Worm (Caenorhabditis elegans) whole organism, young adult: Measurements from ENCODE around the gene sri-47.

Experiments
- F23B12.7 ChIP-seq: sonication (generic microtip); optimal IDR thresholded peaks from 2 replicates; lab custom pipeline; 2017; ENCODE audit warnings: missing genetic modification characterization, mild to moderate bottlenecking, missing compliant biosample characterization, antibody characterized with exemption, moderate library complexity; ENCODE audit not compliant: insufficient read depth
- F57C9.4 ChIP-seq: sonication (generic microtip); optimal IDR thresholded peaks from 2 replicates; lab custom pipeline; 2017; ENCODE audit warnings: mild to moderate bottlenecking, missing genetic modification characterization, missing compliant biosample characterization
- T07F8.4 ChIP-seq: sonication (generic microtip); optimal IDR thresholded peaks from 2 replicates; lab custom pipeline; 2016; ENCODE audit warnings: mild to moderate bottlenecking, missing genetic modification characterization, moderate library complexity, missing compliant biosample characterization
- ama-1 ChIP-seq, 3 experiments: fragments of 150-350 bp in 1 of 3; sonication (generic microtip) in 2 of 3; optimal IDR thresholded peaks; 2 replicates each; lab custom pipeline; 2014 to 2018; ENCODE audit warnings: missing biosample characterization in 2 of 3, missing genetic modification characterization in 2 of 3, missing genetic modification reagents in 2 of 3
- ets-4 ChIP-seq: fragments of 200-800 bp; sonication (Bioruptor generic); optimal IDR thresholded peaks from 2 replicates; lab custom pipeline; 2018; ENCODE audit warnings: mild to moderate bottlenecking, missing genetic modification characterization, missing compliant biosample characterization
- mcd-1 ChIP-seq: fragments of 200-800 bp; sonication (Bioruptor generic); IDR thresholded peaks from 2 replicates; pipeline ENCODE4 v1.3.6; 2022; ENCODE audit warnings: missing genetic modification reagents, missing genetic modification characterization, missing compliant biosample characterization
- xnd-1 ChIP-seq: sonication (generic microtip); optimal IDR thresholded peaks from 2 replicates; lab custom pipeline; 2016; ENCODE audit warnings: missing genotype, missing genetic modification reagents, missing genetic modification characterization, missing compliant biosample characterization

- no peak for TF ChIP-seq F57C9.4
- TF ChIP-seq mcd-1: no peak
- TF ChIP-seq ets-4 (GFP tag; lab: Kevin White, UChicago): no peak
- TF ChIP-seq F23B12.7 (tag; lab: Kevin White, UChicago): no peak
- no peak for TF ChIP-seq xnd-1 (tag; lab: Kevin White, UChicago)
- TF ChIP-seq T07F8.4 (tag; lab: Kevin White, UChicago): no peak
- TF ChIP-seq ama-1 (optimal IDR thresholded peaks at IDR 0.05; lab: Kevin White, UChicago): no peak
- no peak for TF ChIP-seq ama-1 (GFP tag; optimal IDR thresholded peaks at IDR 0.05; lab: Kevin White, UChicago)
Measured at ce11 chrII:2665606-2666005, 8.9 kb downstream of the sri-47 start, which contains the start of gene F22E5.22.
